Worm (Caenorhabditis elegans): Measurements from ENCODE around the gene cdk-5.

ce11 chrIII:13464493-13465362 is 1.4 kb downstream of the cdk-5 start, which contains the start of gene kel-3:
- TF ChIP-seq zip-4 (GFP tag; optimal IDR thresholded peaks at IDR 0.05), result peak; percentile 25
- TF ChIP-seq nhr-19 (GFP tag; conservative IDR thresholded peaks at IDR 0.05), result peak; percentile 85
- TF ChIP-seq nhr-20 (tag; optimal IDR thresholded peaks at IDR 0.05), result peak; percentile 75
- no peak for TF ChIP-seq nhr-237 (tag; optimal IDR thresholded peaks at IDR 0.05)
- TF ChIP-seq lin-13 (GFP tag; optimal IDR thresholded peaks at IDR 0.05), result peak; percentile 39
- peak; percentile 71 for TF ChIP-seq ceh-88 (GFP tag; IDR thresholded peaks at IDR 0.05)
- TF ChIP-seq aly-2 (tag; optimal IDR thresholded peaks at IDR 0.05), result peak; percentile 97
- peak; percentile 78 for TF ChIP-seq hpl-2 (GFP tag; optimal IDR thresholded peaks at IDR 0.05)
- no peak for TF ChIP-seq snpc-4 (tag; optimal IDR thresholded peaks at IDR 0.05)
- TF ChIP-seq ama-1 (optimal IDR thresholded peaks at IDR 0.05), result peak; percentile 98
